Fruit fly (Drosophila melanogaster) whole organism, adult: ENCODE data around the gene CG31715.

Experiments used
- CG11617 ChIP-seq: fragments of 200-800 bp; sonication (Bioruptor generic); optimal IDR thresholded peaks from 2 replicates; lab custom pipeline; 2017; ENCODE audit warnings: mild to moderate bottlenecking, missing biosample characterization, missing genetic modification reagents, missing genetic modification characterization
- CG33017 ChIP-seq: fragments of 200-800 bp; sonication (Bioruptor generic); optimal IDR thresholded peaks from 2 replicates; lab custom pipeline; 2018; ENCODE audit warnings: missing biosample characterization, mild to moderate bottlenecking, missing genetic modification characterization, moderate library complexity
- CG5204 ChIP-seq: fragments of 200-800 bp; sonication (Bioruptor generic); optimal IDR thresholded peaks from 2 replicates; lab custom pipeline; 2016; ENCODE audit warnings: missing biosample characterization, missing genetic modification characterization
- CG7045 ChIP-seq: fragments of 200-800 bp; sonication (Bioruptor generic); optimal IDR thresholded peaks from 2 replicates; lab custom pipeline; 2017; ENCODE audit warnings: missing biosample characterization, mild to moderate bottlenecking, missing genetic modification characterization
- CG7101 ChIP-seq: fragments of 200-800 bp; sonication (Bioruptor generic); optimal IDR thresholded peaks from 2 replicates; lab custom pipeline; 2018; ENCODE audit warnings: missing biosample characterization, mild to moderate bottlenecking, missing genetic modification characterization, moderate library complexity
- Clk ChIP-seq: fragments of 200-800 bp; sonication (Bioruptor generic); optimal IDR thresholded peaks from 2 replicates; lab custom pipeline; 2017; ENCODE audit warnings: missing biosample characterization, missing genetic modification characterization
- bab1 ChIP-seq: fragments of 200-800 bp; sonication (Bioruptor generic); optimal IDR thresholded peaks from 3 replicates; lab custom pipeline; 2019; ENCODE audit warnings: missing biosample characterization, mild to moderate bottlenecking, missing genetic modification characterization, moderate library complexity
- cnc ChIP-seq, 2 experiments: fragments of >200 bp; optimal IDR thresholded peaks; 2 replicates each; lab custom pipeline; 2017
- kay ChIP-seq: fragments of 200-800 bp; sonication (Bioruptor generic); peaks from one replicate; lab custom pipeline; 2016; ENCODE audit warnings: missing biosample characterization, missing genetic modification characterization, borderline replicate concordance
- ovo ChIP-seq: fragments of 200-800 bp; sonication (Bioruptor generic); optimal IDR thresholded peaks from 2 replicates; lab custom pipeline; 2016; ENCODE audit warnings: missing biosample characterization, missing genetic modification characterization
- pad ChIP-seq: fragments of 200-800 bp; sonication (Bioruptor generic); optimal IDR thresholded peaks from 3 replicates; lab custom pipeline; 2017; ENCODE audit warnings: missing biosample characterization, missing genetic modification characterization, mild to moderate bottlenecking, moderate library complexity, missing genetic modification reagents
- tj ChIP-seq: fragments of 200-800 bp; sonication (Bioruptor generic); optimal IDR thresholded peaks from 3 replicates; lab custom pipeline; 2017; ENCODE audit warnings: missing biosample characterization, mild to moderate bottlenecking, missing genetic modification characterization, moderate library complexity
- toe ChIP-seq: fragments of 200-800 bp; sonication (Bioruptor generic); optimal IDR thresholded peaks from 2 replicates; lab custom pipeline; 2016; ENCODE audit warnings: missing biosample characterization, missing genetic modification characterization

DNA sequence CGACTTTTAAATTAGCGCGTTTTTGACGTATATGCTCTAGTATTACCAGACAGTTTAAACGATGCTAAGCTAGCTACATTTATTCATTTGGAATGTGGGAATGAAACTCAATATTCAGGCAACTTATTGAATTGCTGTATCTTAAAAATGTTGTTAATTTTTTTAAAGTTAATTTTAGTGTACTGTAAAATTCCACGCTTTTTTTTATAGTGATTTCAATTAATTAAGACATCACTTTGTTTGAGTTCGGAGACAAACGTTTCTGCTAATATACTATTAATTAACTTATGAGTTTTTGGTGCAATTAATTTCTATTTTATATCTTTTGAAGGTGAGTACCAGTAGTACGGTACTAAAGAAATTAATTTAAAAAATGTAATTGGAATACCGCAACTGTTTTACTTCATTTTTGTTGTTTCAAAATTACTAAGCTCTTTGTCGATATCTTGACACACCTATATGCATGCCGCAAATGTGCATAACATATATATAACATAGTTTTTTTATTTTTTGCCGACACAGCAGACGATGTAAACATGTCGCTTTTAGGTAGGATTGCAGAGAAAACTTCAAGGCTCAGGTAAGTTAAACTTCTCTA is 44.9 kb downstream of the CG31715 start, which contains the start of the genes Cdk1 and mRpS7:
- peak; percentile 36 for TF ChIP-seq Clk (GFP tag; lab: Kevin White, UChicago)
- TF ChIP-seq ovo (GFP tag; lab: Kevin White, UChicago), result no peak
- peak; percentile 82 for TF ChIP-seq kay (GFP tag; lab: Kevin White, UChicago)
- peak; percentile 64 for TF ChIP-seq CG7101 (tag; lab: Kevin White, UChicago)
- TF ChIP-seq CG5204 (GFP tag; lab: Kevin White, UChicago), result no peak
- no peak for TF ChIP-seq cnc (optimal IDR thresholded peaks at IDR 0.05; lab: Kevin White, UChicago)
- peak; percentile 9 for TF ChIP-seq bab1 (GFP tag; lab: Kevin White, UChicago)
- TF ChIP-seq CG33017 (tag; lab: Kevin White, UChicago), result peak; percentile 52
- TF ChIP-seq CG7045 (GFP tag; lab: Kevin White, UChicago), result peak; percentile 74
- TF ChIP-seq toe (GFP tag; lab: Kevin White, UChicago), result no peak
- peak; percentile 40 for TF ChIP-seq tj
- TF ChIP-seq CG11617 (GFP tag; lab: Kevin White, UChicago), result peak; percentile 74
- TF ChIP-seq pad (GFP tag; lab: Kevin White, UChicago), result peak; percentile 37
